Worm (Caenorhabditis elegans) whole organism, L3 larva: ENCODE measurements around the gene F48G7.9.

ENCODE experiments used
- R02D3.7 ChIP-seq: fragments of 150-350 bp; optimal IDR thresholded peaks from 2 replicates; lab custom pipeline; 2014; ENCODE audit warnings: missing biosample characterization, missing genetic modification characterization
- ama-1 ChIP-seq: fragments of 150-350 bp; optimal IDR thresholded peaks from 2 replicates; lab custom pipeline; 2018
- ceh-9 ChIP-seq: sonication (generic microtip); optimal IDR thresholded peaks from 2 replicates; lab custom pipeline; 2018; ENCODE audit warnings: missing biosample characterization, missing genetic modification characterization
- fos-1 ChIP-seq: fragments of 150-350 bp; optimal IDR thresholded peaks from 2 replicates; lab custom pipeline; 2014; ENCODE audit warnings: missing biosample characterization, missing genetic modification characterization
- nfya-1 ChIP-seq: sonication (generic microtip); optimal IDR thresholded peaks from 2 replicates; lab custom pipeline; 2017; ENCODE audit warnings: missing genetic modification characterization, mild to moderate bottlenecking, missing compliant biosample characterization, antibody characterized with exemption, moderate library complexity; ENCODE audit not compliant: insufficient read depth
- nhr-23 ChIP-seq: fragments of 150-350 bp; optimal IDR thresholded peaks from 2 replicates; lab custom pipeline; 2014; ENCODE audit warnings: missing biosample characterization, missing genetic modification reagents, missing genetic modification characterization
- nhr-237 ChIP-seq: fragments of 150-350 bp; optimal IDR thresholded peaks from 2 replicates; lab custom pipeline; 2014; ENCODE audit warnings: missing biosample characterization, missing genetic modification characterization
- nhr-77 ChIP-seq: fragments of 150-350 bp; optimal IDR thresholded peaks from 2 replicates; lab custom pipeline; 2014; ENCODE audit warnings: missing biosample characterization, missing genetic modification characterization
- sea-2 ChIP-seq: fragments of 150-350 bp; sonication (generic microtip); optimal IDR thresholded peaks from 4 replicates; lab custom pipeline; 2014; ENCODE audit warnings: missing biosample characterization, missing genetic modification reagents, missing genetic modification characterization
- skn-1 ChIP-seq: fragments of 150-350 bp; optimal IDR thresholded peaks from 2 replicates; lab custom pipeline; 2014; ENCODE audit warnings: missing biosample characterization, missing genetic modification characterization
- snpc-4 ChIP-seq: fragments of 150-350 bp; optimal IDR thresholded peaks from 2 replicates; lab custom pipeline; 2014; ENCODE audit warnings: missing biosample characterization, missing genetic modification characterization
- tbx-2 ChIP-seq: sonication (generic microtip); optimal IDR thresholded peaks from 2 replicates; lab custom pipeline; 2016; ENCODE audit warnings: mild to moderate bottlenecking, missing genetic modification characterization, missing compliant biosample characterization
- ztf-11 ChIP-seq: fragments of 150-350 bp; optimal IDR thresholded peaks from 2 replicates; lab custom pipeline; 2014; ENCODE audit warnings: missing biosample characterization, missing genetic modification characterization
- ztf-4 ChIP-seq: fragments of 150-350 bp; optimal IDR thresholded peaks from 2 replicates; lab custom pipeline; 2014; ENCODE audit warnings: missing biosample characterization, missing genetic modification characterization

- TF ChIP-seq fos-1 (no peak), nhr-77 (tag; lab: Kevin White, UChicago) (no peak), nhr-23 (tag; lab: Kevin White, UChicago) (no peak), skn-1 (no peak), nfya-1 (tag; lab: Kevin White, UChicago) (no peak), ztf-4 (tag; lab: Kevin White, UChicago) (no peak), ama-1 (lab: Kevin White, UChicago) (no peak), R02D3.7 (tag; lab: Kevin White, UChicago) (no peak), tbx-2 (tag; lab: Kevin White, UChicago) (no peak), snpc-4 (no peak), ceh-9 (no peak), ztf-11 (tag; lab: Kevin White, UChicago) (no peak), nhr-237 (tag; lab: Kevin White, UChicago) (no peak), sea-2 (GFP tag; lab: Kevin White, UChicago) (no peak)
These were observed 19.6 kb downstream of the F48G7.9 start, which contains the start of gene srw-109 for ce11 chrV:608844-609243.
